Worm (Caenorhabditis elegans) whole organism, L1 larva: ENCODE measurements around the gene rab-14.

Source experiments
- C34B4.2 ChIP-seq: sonication (generic microtip); optimal IDR thresholded peaks from 2 replicates; lab custom pipeline; 2017; ENCODE audit warnings: mild to moderate bottlenecking, missing genetic modification characterization, missing compliant biosample characterization
- F16B12.6 ChIP-seq: fragments of 150-350 bp; optimal IDR thresholded peaks from 2 replicates; lab custom pipeline; 2014; ENCODE audit warnings: missing biosample characterization, missing genetic modification characterization
- Y116A8C.19 ChIP-seq: sonication (generic microtip); optimal IDR thresholded peaks from 2 replicates; lab custom pipeline; 2016; ENCODE audit warnings: missing compliant biosample characterization, missing genetic modification characterization, borderline replicate concordance
- alr-1 ChIP-seq: fragments of 200-800 bp; sonication (Bioruptor generic); optimal IDR thresholded peaks from 2 replicates; lab custom pipeline; 2018; ENCODE audit warnings: borderline replicate concordance, mild to moderate bottlenecking, missing genetic modification characterization, missing compliant biosample characterization
- aly-2 ChIP-seq: fragments of 150-350 bp; optimal IDR thresholded peaks from 2 replicates; lab custom pipeline; 2014; ENCODE audit warnings: missing biosample characterization, missing genetic modification characterization
- ceh-8 ChIP-seq: fragments of 200-800 bp; sonication (Bioruptor generic); optimal IDR thresholded peaks from 2 replicates; lab custom pipeline; 2018; ENCODE audit warnings: mild to moderate bottlenecking, missing genetic modification characterization, moderate library complexity, missing compliant biosample characterization
- ceh-82 ChIP-seq, 3 experiments: fragments of 150-350 bp in 1 of 3; sonication (generic microtip) in 2 of 3; optimal IDR thresholded peaks; 2 replicates each; lab custom pipeline; 2014 to 2017; ENCODE audit warnings: missing biosample characterization in 3 of 3, missing genetic modification characterization in 3 of 3
- ceh-90 ChIP-seq: sonication (generic microtip); optimal IDR thresholded peaks from 2 replicates; lab custom pipeline; 2016; ENCODE audit warnings: missing genetic modification characterization, missing compliant biosample characterization
- efl-1 ChIP-seq, 4 experiments: fragments of 150-350 bp; optimal IDR thresholded peaks in 3 of 4; peaks in 1 of 4; 1 replicate in 1 of 4; 2 replicates in 3 of 4; lab custom pipeline; 2014; ENCODE audit warnings: missing biosample characterization in 2 of 4, missing genetic modification characterization in 2 of 4, missing genetic modification reagents in 2 of 4
- ets-5 ChIP-seq: fragments of 200-800 bp; sonication (Bioruptor generic); IDR thresholded peaks from 2 replicates; pipeline ENCODE4 v1.3.6; 2022; ENCODE audit warnings: missing genetic modification characterization, missing compliant biosample characterization
- fkh-10 ChIP-seq: sonication (generic microtip); optimal IDR thresholded peaks from 2 replicates; lab custom pipeline; 2017; ENCODE audit warnings: missing biosample characterization, missing genetic modification reagents, missing genetic modification characterization
- fos-1 ChIP-seq: fragments of 150-350 bp; optimal IDR thresholded peaks from 2 replicates; lab custom pipeline; 2014; ENCODE audit warnings: missing biosample characterization, missing genetic modification characterization
- grh-1 ChIP-seq: fragments of 200-800 bp; sonication (Bioruptor generic); IDR thresholded peaks from 2 replicates; pipeline ENCODE4 v1.3.6; 2022; ENCODE audit warnings: missing genetic modification reagents, missing genetic modification characterization, missing compliant biosample characterization
- hlh-4 ChIP-seq: sonication (generic microtip); optimal IDR thresholded peaks from 2 replicates; lab custom pipeline; 2016; ENCODE audit warnings: mild to moderate bottlenecking, missing genetic modification characterization, missing compliant biosample characterization
- irx-1 ChIP-seq: sonication (generic microtip); optimal IDR thresholded peaks from 2 replicates; lab custom pipeline; 2016; ENCODE audit warnings: missing genetic modification characterization, missing compliant biosample characterization
- isw-1 ChIP-seq: fragments of 200-800 bp; sonication (Bioruptor generic); IDR thresholded peaks from 2 replicates; pipeline ENCODE4 v1.3.6; 2022; ENCODE audit warnings: missing genetic modification characterization, missing compliant biosample characterization
- jun-1 ChIP-seq: fragments of 150-350 bp; optimal IDR thresholded peaks from 2 replicates; lab custom pipeline; 2014; ENCODE audit warnings: missing biosample characterization, missing genetic modification reagents, missing genetic modification characterization
- lin-13 ChIP-seq: fragments of 150-350 bp; optimal IDR thresholded peaks from 2 replicates; lab custom pipeline; 2014; ENCODE audit warnings: missing biosample characterization, missing genetic modification reagents, missing genetic modification characterization
- lin-14 ChIP-seq: fragments of 200-800 bp; sonication (Bioruptor generic); optimal IDR thresholded peaks from 2 replicates; lab custom pipeline; 2018; ENCODE audit warnings: mild to moderate bottlenecking, missing genetic modification characterization, moderate library complexity, missing compliant biosample characterization
- lin-39 ChIP-seq: fragments of 150-350 bp; optimal IDR thresholded peaks from 2 replicates; lab custom pipeline; 2014; ENCODE audit warnings: missing biosample characterization, missing genetic modification reagents, missing genetic modification characterization
- lir-3 ChIP-seq: sonication (generic microtip); optimal IDR thresholded peaks from 2 replicates; lab custom pipeline; 2016; ENCODE audit warnings: mild to moderate bottlenecking, missing genetic modification characterization, moderate library complexity, missing compliant biosample characterization; ENCODE audit not compliant: poor library complexity
- lsy-2 ChIP-seq, 2 experiments: fragments of 150-350 bp; optimal IDR thresholded peaks; 2 replicates each; lab custom pipeline; 2014; ENCODE audit warnings: missing biosample characterization in 2 of 2, missing genetic modification characterization in 2 of 2
- mef-2 ChIP-seq: fragments of 150-350 bp; optimal IDR thresholded peaks from 2 replicates; lab custom pipeline; 2014; ENCODE audit warnings: missing biosample characterization, missing genetic modification characterization
- mep-1 ChIP-seq: fragments of 150-350 bp; optimal IDR thresholded peaks from 2 replicates; lab custom pipeline; 2014; ENCODE audit warnings: missing biosample characterization, missing genetic modification characterization
- nhr-19 ChIP-seq: fragments of 200-800 bp; sonication (Bioruptor generic); conservative IDR thresholded peaks from 2 replicates; pipeline ENCODE4 v1.3.6; 2022; ENCODE audit warnings: missing genetic modification characterization, missing compliant biosample characterization
- nhr-20 ChIP-seq: sonication (generic microtip); optimal IDR thresholded peaks from 2 replicates; lab custom pipeline; 2016; ENCODE audit warnings: mild to moderate bottlenecking, missing genetic modification characterization, missing compliant biosample characterization
- nhr-237 ChIP-seq: fragments of 150-350 bp; optimal IDR thresholded peaks from 2 replicates; lab custom pipeline; 2014; ENCODE audit warnings: missing biosample characterization, missing genetic modification characterization
- nhr-47 ChIP-seq: sonication (generic microtip); optimal IDR thresholded peaks from 2 replicates; lab custom pipeline; 2016; ENCODE audit warnings: mild to moderate bottlenecking, missing genetic modification characterization, moderate library complexity, missing compliant biosample characterization
- nhr-71 ChIP-seq: sonication (generic microtip); optimal IDR thresholded peaks from 2 replicates; lab custom pipeline; 2016; ENCODE audit warnings: mild to moderate bottlenecking, missing genetic modification characterization, moderate library complexity, missing compliant biosample characterization
- nhr-76 ChIP-seq: sonication (generic microtip); optimal IDR thresholded peaks from 2 replicates; lab custom pipeline; 2017; ENCODE audit warnings: missing biosample characterization, missing genetic modification characterization
- nhr-85 ChIP-seq: sonication (generic microtip); peaks from one replicate; lab custom pipeline; 2016; ENCODE audit warnings: missing genetic modification characterization, inconsistent platforms, missing compliant biosample characterization
- nhr-90 ChIP-seq: sonication (generic microtip); optimal IDR thresholded peaks from 2 replicates; lab custom pipeline; 2016; ENCODE audit warnings: mild to moderate bottlenecking, missing genetic modification characterization, missing compliant biosample characterization; ENCODE audit not compliant: poor library complexity
- pag-3 ChIP-seq: sonication (generic microtip); optimal IDR thresholded peaks from 2 replicates; lab custom pipeline; 2017; ENCODE audit warnings: missing genetic modification characterization, mild to moderate bottlenecking, missing compliant biosample characterization, antibody characterized with exemption, borderline replicate concordance; ENCODE audit not compliant: insufficient read depth
- rnt-1 ChIP-seq: sonication (generic microtip); optimal IDR thresholded peaks from 2 replicates; lab custom pipeline; 2016; ENCODE audit warnings: mild to moderate bottlenecking, missing genetic modification characterization, moderate library complexity, missing compliant biosample characterization
- skn-1 ChIP-seq: fragments of 150-350 bp; optimal IDR thresholded peaks from 2 replicates; lab custom pipeline; 2014; ENCODE audit warnings: missing biosample characterization, missing genetic modification characterization
- snpc-4 ChIP-seq: fragments of 150-350 bp; optimal IDR thresholded peaks from 2 replicates; lab custom pipeline; 2014; ENCODE audit warnings: missing biosample characterization, missing genetic modification characterization
- snu-23 ChIP-seq: sonication (generic microtip); optimal IDR thresholded peaks from 2 replicates; lab custom pipeline; 2016; ENCODE audit warnings: missing genetic modification characterization, missing compliant biosample characterization
- sptf-1 ChIP-seq: fragments of 150-350 bp; optimal IDR thresholded peaks from 2 replicates; lab custom pipeline; 2014; ENCODE audit warnings: missing biosample characterization, missing genetic modification characterization
- tbx-2 ChIP-seq: sonication (generic microtip); optimal IDR thresholded peaks from 2 replicates; lab custom pipeline; 2016; ENCODE audit warnings: missing genetic modification characterization, missing compliant biosample characterization
- unc-30 ChIP-seq: sonication (generic microtip); optimal IDR thresholded peaks from 2 replicates; lab custom pipeline; 2017; ENCODE audit warnings: missing biosample characterization, missing genetic modification characterization
- unc-62 ChIP-seq: fragments of 150-350 bp; optimal IDR thresholded peaks from 2 replicates; lab custom pipeline; 2014; ENCODE audit warnings: missing biosample characterization, missing genetic modification reagents, missing genetic modification characterization
- vab-15 ChIP-seq: sonication (generic microtip); optimal IDR thresholded peaks from 2 replicates; lab custom pipeline; 2017; ENCODE audit warnings: missing genotype, mild to moderate bottlenecking, missing genetic modification characterization, missing compliant biosample characterization
- xbp-1 ChIP-seq: sonication (generic microtip); optimal IDR thresholded peaks from 2 replicates; lab custom pipeline; 2016; ENCODE audit warnings: missing genetic modification characterization, missing compliant biosample characterization
- zip-4 ChIP-seq: fragments of 200-800 bp; sonication (Bioruptor generic); optimal IDR thresholded peaks from 2 replicates; lab custom pipeline; 2018; ENCODE audit warnings: mild to moderate bottlenecking, missing genetic modification characterization, moderate library complexity, missing compliant biosample characterization
- ztf-4 ChIP-seq: fragments of 150-350 bp; optimal IDR thresholded peaks from 2 replicates; lab custom pipeline; 2014; ENCODE audit warnings: missing biosample characterization, missing genetic modification characterization

The rab-14 gene

DNA sequence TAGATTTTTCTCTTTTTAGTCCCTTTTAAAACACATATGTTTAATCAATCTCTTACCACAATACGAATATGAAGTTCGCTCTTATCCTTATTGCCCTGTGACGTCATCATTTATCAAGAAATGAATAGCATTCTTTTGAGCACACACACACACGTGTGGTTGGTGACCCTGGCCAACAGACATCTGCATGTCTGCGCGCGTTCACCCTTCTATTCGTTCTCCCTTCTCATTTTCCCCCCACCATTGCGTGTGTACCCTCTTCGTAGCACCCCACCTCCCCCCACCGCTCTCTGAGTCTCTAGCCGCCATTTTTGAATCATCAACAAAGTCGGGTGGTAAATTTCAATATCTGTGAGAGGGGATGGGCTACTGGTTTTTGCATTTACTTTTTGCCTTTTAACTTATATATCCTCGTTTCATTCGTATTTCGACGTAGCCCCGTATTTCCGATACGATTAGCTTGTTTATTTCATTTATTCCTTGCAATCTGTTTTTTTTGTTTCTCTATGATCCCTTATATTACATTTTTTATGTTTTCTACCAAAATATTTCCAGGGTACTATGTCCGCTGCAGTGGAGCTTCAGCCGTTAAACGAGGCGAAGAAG lies 5.8 kb downstream of the rab-14 start, which contains the start of gene ent-2 (continued):
- no peak for TF ChIP-seq ceh-8 (GFP tag; lab: Kevin White, UChicago)
- TF ChIP-seq isw-1 (GFP tag; lab: Robert Waterston, UW) = no peak
- TF ChIP-seq lsy-2 (tag; optimal IDR thresholded peaks at IDR 0.05; lab: Kevin White, UChicago) = peak in 1 of 2 experiments; percentile 15
- peak; percentile 13 for TF ChIP-seq mep-1 (tag; lab: Kevin White, UChicago)
- no peak for TF ChIP-seq ztf-4 (tag; lab: Kevin White, UChicago)
- TF ChIP-seq efl-1 (optimal IDR thresholded peaks at IDR 0.05; lab: Kevin White, UChicago) = peak in 1 of 2 experiments; percentile 9
- TF ChIP-seq efl-1 (GFP tag; optimal IDR thresholded peaks at IDR 0.05 in 1 of 2; lab: Kevin White, UChicago) = peak in 1 of 2 experiments; percentile 85
- TF ChIP-seq lin-13 (GFP tag; lab: Kevin White, UChicago) = no peak
- no peak for TF ChIP-seq grh-1
- TF ChIP-seq fkh-10 (GFP tag; lab: Kevin White, UChicago) = no peak
- TF ChIP-seq C34B4.2 = no peak
- peak in 1 of 3 experiments; percentile 33 for TF ChIP-seq ceh-82 (tag; optimal IDR thresholded peaks at IDR 0.05; lab: Kevin White, UChicago)
- no peak for TF ChIP-seq hlh-4 (tag; lab: Kevin White, UChicago)

DNA sequence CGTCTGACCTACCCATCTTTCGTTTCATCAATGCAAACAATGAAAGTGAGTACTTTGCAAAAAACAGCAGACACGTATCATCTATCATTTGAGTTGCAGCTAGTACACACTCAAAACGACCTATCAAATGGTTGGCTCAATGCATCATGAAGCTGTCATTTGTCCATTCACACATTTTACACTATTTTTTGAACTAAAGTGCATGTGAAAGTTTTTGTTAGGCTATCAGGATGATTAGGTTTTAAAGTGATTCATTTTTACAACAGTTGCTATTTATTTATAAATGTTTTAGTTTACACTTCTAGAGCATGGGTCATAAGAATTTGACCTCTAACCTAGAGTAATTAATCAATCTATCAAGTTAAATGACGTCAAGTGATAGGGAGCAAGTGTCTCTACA lies 6.5 kb downstream of the rab-14 start:
- TF ChIP-seq ceh-90 (tag; lab: Kevin White, UChicago) (no peak), fos-1 (tag; lab: Kevin White, UChicago) (no peak), nhr-20 (tag; lab: Kevin White, UChicago) (peak; percentile 58), pag-3 (no peak), efl-1 (optimal IDR thresholded peaks at IDR 0.05; lab: Kevin White, UChicago) (no peak), efl-1 (GFP tag; optimal IDR thresholded peaks at IDR 0.05 in 1 of 2; lab: Kevin White, UChicago) (no peak), aly-2 (no peak), Y116A8C.19 (tag; lab: Kevin White, UChicago) (no peak), lsy-2 (tag; optimal IDR thresholded peaks at IDR 0.05; lab: Kevin White, UChicago) (peak; percentile 45 to 48), nhr-47 (tag; lab: Kevin White, UChicago) (no peak), snu-23 (GFP tag; lab: Kevin White, UChicago) (peak; percentile 5), zip-4 (GFP tag; lab: Kevin White, UChicago) (no peak), nhr-85 (no peak), unc-30 (tag; lab: Kevin White, UChicago) (no peak), tbx-2 (tag; lab: Kevin White, UChicago) (no peak), nhr-90 (tag; lab: Kevin White, UChicago) (no peak), rnt-1 (peak; percentile 46), unc-62 (GFP tag; lab: Kevin White, UChicago) (peak; percentile 43), alr-1 (no peak), sptf-1 (no peak), skn-1 (tag; lab: Kevin White, UChicago) (no peak), xbp-1 (tag; lab: Kevin White, UChicago) (no peak), lir-3 (tag; lab: Kevin White, UChicago) (peak; percentile 45), mef-2 (tag; lab: Kevin White, UChicago) (no peak), nhr-76 (tag; lab: Kevin White, UChicago) (no peak), irx-1 (no peak), nhr-19 (GFP tag; lab: Robert Waterston, UW) (peak; percentile 52), F16B12.6 (tag; lab: Kevin White, UChicago) (no peak), vab-15 (no peak), ets-5 (GFP tag; lab: Robert Waterston, UW) (no peak), snpc-4 (tag; lab: Kevin White, UChicago) (no peak), lin-39 (tag; lab: Kevin White, UChicago) (peak; percentile 98), isw-1 (GFP tag; lab: Robert Waterston, UW) (no peak), lin-13 (GFP tag; lab: Kevin White, UChicago) (peak; percentile 13), lin-14 (GFP tag; lab: Kevin White, UChicago) (peak; percentile 60), nhr-237 (tag; lab: Kevin White, UChicago) (no peak), nhr-71 (tag; lab: Kevin White, UChicago) (peak; percentile 79), jun-1 (tag; lab: Kevin White, UChicago) (no peak)
